Worm (Caenorhabditis elegans): ENCODE measurements around the gene T15B12.2.
A peak's percentile ranks its signal among the peaks of the same experiment; 100 is the strongest.

The T15B12.2 gene

ce11 chrIII:5308278-5308677 lies 6.6 kb upstream of the T15B12.2 start, which contains the start of gene mog-3 (continued):
- no peak for TF ChIP-seq snpc-1.1 (tag; optimal IDR thresholded peaks at IDR 0.05; ENCODE audit: insufficient read depth)
- no peak for TF ChIP-seq hmg-1.2 (GFP tag; IDR thresholded peaks at IDR 0.05)
- peak; percentile 55 for TF ChIP-seq dpl-1 (GFP tag; optimal IDR thresholded peaks at IDR 0.05)
- peak; percentile 24; the same call in 1 of the 2 replicates for TF ChIP-seq F33H1.4 (GFP tag; IDR thresholded peaks at IDR 0.05)
- no peak for TF ChIP-seq madf-8 (GFP tag; conservative IDR thresholded peaks at IDR 0.05)
- no peak for TF ChIP-seq Y53G8AR.9 (GFP tag; conservative IDR thresholded peaks at IDR 0.05)
- no peak for TF ChIP-seq T07F8.4 (tag; optimal IDR thresholded peaks at IDR 0.05)
- no peak for TF ChIP-seq dpff-1 (tag; optimal IDR thresholded peaks at IDR 0.05)
- TF ChIP-seq ceh-100 (GFP tag; IDR thresholded peaks at IDR 0.05): no peak
- no peak for TF ChIP-seq C17E4.6 (GFP tag; IDR thresholded peaks at IDR 0.05)
- TF ChIP-seq bed-1 (GFP tag; IDR thresholded peaks at IDR 0.05): no peak
- no peak for TF ChIP-seq let-526 (GFP tag; IDR thresholded peaks at IDR 0.05)
- no peak for TF ChIP-seq repo-1 (tag; optimal IDR thresholded peaks at IDR 0.05)
- TF ChIP-seq nhr-27 (tag; optimal IDR thresholded peaks at IDR 0.05): no peak
- no peak for TF ChIP-seq pbrm-1 (GFP tag; IDR thresholded peaks at IDR 0.05)
- no peak for TF ChIP-seq aptf-3 (GFP tag; IDR thresholded peaks at IDR 0.05)
- TF ChIP-seq cebp-1 (GFP tag; IDR thresholded peaks at IDR 0.05): no peak
- TF ChIP-seq cebp-1 (tag; optimal IDR thresholded peaks at IDR 0.05): peak; percentile 77
- no peak for TF ChIP-seq bed-2 (GFP tag; IDR thresholded peaks at IDR 0.05)
- no peak for TF ChIP-seq snpc-1.3 (tag; optimal IDR thresholded peaks at IDR 0.05; ENCODE audit: insufficient read depth)
- no peak for TF ChIP-seq snpc-4 (GFP tag; optimal IDR thresholded peaks at IDR 0.05)
- no peak for TF ChIP-seq snpc-4 (tag; optimal IDR thresholded peaks at IDR 0.05)
- TF ChIP-seq B0019.2 (GFP tag; conservative IDR thresholded peaks at IDR 0.05): no peak
- peak; percentile 58 for TF ChIP-seq ceh-27 (GFP tag; optimal IDR thresholded peaks at IDR 0.05)
- no peak for TF ChIP-seq T26A5.8 (tag; optimal IDR thresholded peaks at IDR 0.05)
- no peak for TF ChIP-seq attf-6 (GFP tag; IDR thresholded peaks at IDR 0.05)
- 0 out of 2 replicates have a peak, but pooled peaks have one; percentile 26 for TF ChIP-seq mcd-1 (GFP tag; IDR thresholded peaks at IDR 0.05)
- TF ChIP-seq ceh-91 (GFP tag; IDR thresholded peaks at IDR 0.05): no peak
- no peak for TF ChIP-seq F10E7.11 (tag; optimal IDR thresholded peaks at IDR 0.05)
- no peak for TF ChIP-seq egrh-3 (GFP tag; IDR thresholded peaks at IDR 0.05)
- TF ChIP-seq Y56A3A.18 (GFP tag; IDR thresholded peaks at IDR 0.05): no peak
- TF ChIP-seq F52B5.7 (tag; optimal IDR thresholded peaks at IDR 0.05): no peak
- peak; percentile 45 for TF ChIP-seq snpc-3.4 (tag; optimal IDR thresholded peaks at IDR 0.05)
- TF ChIP-seq ZK185.1 (tag; optimal IDR thresholded peaks at IDR 0.05; ENCODE audit: poor library complexity, severe bottlenecking): peak; percentile 75
- TF ChIP-seq somi-1 (GFP tag; optimal IDR thresholded peaks at IDR 0.05): no peak

- TF ChIP-seq lin-40 (tag; optimal IDR thresholded peaks at IDR 0.05) (peak; percentile 49), him-1 (tag; optimal IDR thresholded peaks at IDR 0.05) (peak; percentile 85), akir-1 (GFP tag; optimal IDR thresholded peaks at IDR 0.05) (no peak), aptf-2 (GFP tag; conservative IDR thresholded peaks at IDR 0.05) (peak; percentile 72; the same call in 1 of the 2 replicates), Y56A3A.18 (GFP tag; IDR thresholded peaks at IDR 0.05) (peak; percentile 85), nhr-80 (tag; optimal IDR thresholded peaks at IDR 0.05) (peak; percentile 30), repo-1 (tag; optimal IDR thresholded peaks at IDR 0.05) (peak; percentile 67), rcor-1 (GFP tag; IDR thresholded peaks at IDR 0.05) (peak; percentile 70), T26A5.8 (tag; optimal IDR thresholded peaks at IDR 0.05) (peak; percentile 68), C06A6.2 (GFP tag; conservative IDR thresholded peaks at IDR 0.05) (no peak), sdz-38 (tag; optimal IDR thresholded peaks at IDR 0.05) (no peak), T07F8.4 (tag; optimal IDR thresholded peaks at IDR 0.05) (peak; percentile 70), nfya-2 (GFP tag; IDR thresholded peaks at IDR 0.05) (no peak), attf-5 (GFP tag; optimal IDR thresholded peaks at IDR 0.05) (peak; percentile 75), lsy-27 (tag; optimal IDR thresholded peaks at IDR 0.05; ENCODE audit: borderline replicate concordance, insufficient read depth) (no peak), zim-3 (tag; optimal IDR thresholded peaks at IDR 0.05) (peak; percentile 78), ets-4 (GFP tag; optimal IDR thresholded peaks at IDR 0.05) (no peak), snpc-1.3 (tag; optimal IDR thresholded peaks at IDR 0.05; ENCODE audit: insufficient read depth) (peak; percentile 75), hmg-20 (GFP tag; IDR thresholded peaks at IDR 0.05) (peak; percentile 46; the same call in 1 of the 2 replicates)
Observed at ce11 chrIII:5305725-5306124, 4.0 kb upstream of the T15B12.2 start.
